Fruit fly (Drosophila melanogaster): Measurements from ENCODE around the gene Ndc1.

Gene Ndc1

dm6 chr3R:23939921-23940839 is 16.0 kb downstream of the Ndc1 start (continued):
- peak; percentile 66 for TF ChIP-seq H15 (GFP tag; IDR thresholded peaks at IDR 0.05)
- peak; percentile 84 for TF ChIP-seq CG11723 (GFP tag; optimal IDR thresholded peaks at IDR 0.05)
- TF ChIP-seq CG10366 (GFP tag; IDR thresholded peaks at IDR 0.05) = peak; percentile 62
- TF ChIP-seq Lpt (GFP tag; optimal IDR thresholded peaks at IDR 0.05) = no peak
- no peak for TF ChIP-seq crc (GFP tag; optimal IDR thresholded peaks at IDR 0.05)
- peak; percentile 60; the same call in 1 of the 3 replicates for TF ChIP-seq CG11093 (GFP tag; IDR thresholded peaks at IDR 0.05)
- TF ChIP-seq CG13894 (tag; optimal IDR thresholded peaks at IDR 0.05) = peak; percentile 99
- peak; percentile 57 for TF ChIP-seq zen (tag; optimal IDR thresholded peaks at IDR 0.05)
- peak; percentile 59 for TF ChIP-seq Dek (tag; optimal IDR thresholded peaks at IDR 0.05)
- TF ChIP-seq vvl (GFP tag; IDR thresholded peaks at IDR 0.05) = peak; percentile 72
- TF ChIP-seq CG31441 (GFP tag; IDR thresholded peaks at IDR 0.05) = peak; percentile 78
- TF ChIP-seq knrl (GFP tag; IDR thresholded peaks at IDR 0.05; ENCODE audit: partially characterized antibody) = no peak
- peak; percentile 36 for TF ChIP-seq bigmax (GFP tag; optimal IDR thresholded peaks at IDR 0.05)
- TF ChIP-seq Fer2 (tag; optimal IDR thresholded peaks at IDR 0.05) = peak; percentile 70
- TF ChIP-seq CrebB (tag; optimal IDR thresholded peaks at IDR 0.05) = peak; percentile 93
- no peak for TF ChIP-seq Dip3 (GFP tag; optimal IDR thresholded peaks at IDR 0.05)
- TF ChIP-seq CG8765 (GFP tag; IDR thresholded peaks at IDR 0.05) = no peak
- TF ChIP-seq CG12299 (tag; optimal IDR thresholded peaks at IDR 0.05) = peak; percentile 89
- peak; percentile 65 for TF ChIP-seq E2f2 (GFP tag; IDR thresholded peaks at IDR 0.05)
- peak; percentile 20 for TF ChIP-seq her (GFP tag; optimal IDR thresholded peaks at IDR 0.05)
- peak; percentile 73 for TF ChIP-seq Rfx (GFP tag; IDR thresholded peaks at IDR 0.05)
- TF ChIP-seq h (optimal IDR thresholded peaks at IDR 0.05) = no peak
- no peak for TF ChIP-seq dimm (GFP tag; IDR thresholded peaks at IDR 0.05)
- peak; percentile 90 for TF ChIP-seq HmgZ (tag; optimal IDR thresholded peaks at IDR 0.05)
- peak; percentile 84 for TF ChIP-seq twi (tag; optimal IDR thresholded peaks at IDR 0.05)
- no peak for TF ChIP-seq Oaz (GFP tag; IDR thresholded peaks at IDR 0.05)
- TF ChIP-seq Oli (tag; optimal IDR thresholded peaks at IDR 0.05) = peak; percentile 45
- no peak for TF ChIP-seq unc-4 (GFP tag; IDR thresholded peaks at IDR 0.05; ENCODE audit: partially characterized antibody)
- no peak for TF ChIP-seq Myb (GFP tag; optimal IDR thresholded peaks at IDR 0.05)
- peak; percentile 87 for TF ChIP-seq CG7745 (tag; optimal IDR thresholded peaks at IDR 0.05)
- TF ChIP-seq H2.0 (GFP tag; IDR thresholded peaks at IDR 0.05) = peak; percentile 62
- peak; percentile 59 for TF ChIP-seq TFAM (GFP tag; optimal IDR thresholded peaks at IDR 0.05)
- peak; percentile 77 for TF ChIP-seq CG4360 (GFP tag; IDR thresholded peaks at IDR 0.05)
- TF ChIP-seq en (GFP tag; optimal IDR thresholded peaks at IDR 0.05) = peak; percentile 42
- peak; percentile 66 for TF ChIP-seq CG33213 (GFP tag; optimal IDR thresholded peaks at IDR 0.05)
- peak; percentile 82 for TF ChIP-seq fd3F (GFP tag; optimal IDR thresholded peaks at IDR 0.05)
- TF ChIP-seq usp (GFP tag; optimal IDR thresholded peaks at IDR 0.05) = no peak
- peak; percentile 7 for TF ChIP-seq Hand (GFP tag; optimal IDR thresholded peaks at IDR 0.05)
- TF ChIP-seq Atf6 (GFP tag; IDR thresholded peaks at IDR 0.05) = peak; percentile 78
- peak in 1 of 3 experiments; percentile 1 for TF ChIP-seq Stat92E (GFP tag; optimal IDR thresholded peaks at IDR 0.05)
- TF ChIP-seq CG18476 (GFP tag; optimal IDR thresholded peaks at IDR 0.05) = peak; percentile 85
- peak; percentile 65; the same call in 1 of the 2 replicates for TF ChIP-seq CG5953 (GFP tag; IDR thresholded peaks at IDR 0.05)
- peak; percentile 61 for TF ChIP-seq ash1 (GFP tag; optimal IDR thresholded peaks at IDR 0.05)
- TF ChIP-seq Ets65A (GFP tag) = peak; percentile 71
- peak; percentile 57; the same call in 1 of the 3 replicates for TF ChIP-seq CG11456 (GFP tag; IDR thresholded peaks at IDR 0.05)
- TF ChIP-seq Nf-YB (GFP tag; optimal IDR thresholded peaks at IDR 0.05) = peak; percentile 70
- peak; percentile 52; the same call in 1 of the 2 replicates for TF ChIP-seq CG10321 (GFP tag; IDR thresholded peaks at IDR 0.05)
- TF ChIP-seq CG14050 (GFP tag; IDR thresholded peaks at IDR 0.05) = peak; percentile 72; the same call in 2 of the 3 replicates
- peak; percentile 26 for TF ChIP-seq CG9797 (GFP tag; optimal IDR thresholded peaks at IDR 0.05)
